Worm (Caenorhabditis elegans) whole organism, late embryonic: ENCODE measurements around the gene cisd-3.2.

Experiments
- C38D4.7 ChIP-seq: fragments of 200-800 bp; sonication (Bioruptor generic); optimal IDR thresholded peaks from 2 replicates; lab custom pipeline; 2018; ENCODE audit warnings: mild to moderate bottlenecking, missing genetic modification characterization, moderate library complexity, missing compliant biosample characterization
- F13H6.1 ChIP-seq: sonication (generic microtip); optimal IDR thresholded peaks from 2 replicates; lab custom pipeline; 2016; ENCODE audit warnings: missing genetic modification characterization, missing compliant biosample characterization
- K02D7.2 ChIP-seq: sonication (generic microtip); optimal IDR thresholded peaks from 2 replicates; lab custom pipeline; 2017; ENCODE audit warnings: mild to moderate bottlenecking, missing genetic modification characterization, missing compliant biosample characterization
- T23F11.4 ChIP-seq: fragments of 200-800 bp; sonication (Bioruptor generic); optimal IDR thresholded peaks from 2 replicates; lab custom pipeline; 2018; ENCODE audit warnings: mild to moderate bottlenecking, missing genetic modification characterization, missing compliant biosample characterization
- ahr-1 ChIP-seq: sonication (generic microtip); optimal IDR thresholded peaks from 2 replicates; lab custom pipeline; 2016; ENCODE audit warnings: missing genetic modification characterization, missing compliant biosample characterization
- ceh-18 ChIP-seq: sonication (generic microtip); optimal IDR thresholded peaks from 2 replicates; lab custom pipeline; 2016; ENCODE audit warnings: missing genetic modification characterization, missing compliant biosample characterization
- ceh-24 ChIP-seq: sonication (generic microtip); optimal IDR thresholded peaks from 2 replicates; lab custom pipeline; 2016; ENCODE audit warnings: mild to moderate bottlenecking, missing genetic modification characterization, missing compliant biosample characterization
- ceh-34 ChIP-seq: sonication (generic microtip); optimal IDR thresholded peaks from 2 replicates; lab custom pipeline; 2016; ENCODE audit warnings: mild to moderate bottlenecking, missing genetic modification characterization, missing compliant biosample characterization
- ceh-48 ChIP-seq: sonication (generic microtip); optimal IDR thresholded peaks from 2 replicates; lab custom pipeline; 2016; ENCODE audit warnings: missing genetic modification characterization, inconsistent platforms, missing compliant biosample characterization
- ceh-6 ChIP-seq: fragments of 200-800 bp; sonication (Bioruptor generic); optimal IDR thresholded peaks from 2 replicates; lab custom pipeline; 2018; ENCODE audit warnings: mild to moderate bottlenecking, missing genetic modification characterization, missing compliant biosample characterization
- ceh-9 ChIP-seq: sonication (generic microtip); optimal IDR thresholded peaks from 2 replicates; lab custom pipeline; 2016; ENCODE audit warnings: mild to moderate bottlenecking, missing genetic modification characterization, inconsistent platforms, missing compliant biosample characterization
- dmd-4 ChIP-seq: sonication (generic microtip); optimal IDR thresholded peaks from 2 replicates; lab custom pipeline; 2016; ENCODE audit warnings: borderline replicate concordance, missing genetic modification characterization, missing compliant biosample characterization
- elt-2 ChIP-seq: sonication (generic microtip); optimal IDR thresholded peaks from 2 replicates; lab custom pipeline; 2016; ENCODE audit warnings: missing genetic modification reagents, missing genetic modification characterization, missing compliant biosample characterization
- elt-4 ChIP-seq: sonication (generic microtip); optimal IDR thresholded peaks from 2 replicates; lab custom pipeline; 2016; ENCODE audit warnings: missing genetic modification characterization, missing compliant biosample characterization
- ets-4 ChIP-seq: sonication (generic microtip); optimal IDR thresholded peaks from 2 replicates; lab custom pipeline; 2016; ENCODE audit warnings: missing genetic modification characterization, missing compliant biosample characterization
- eyg-1 ChIP-seq: sonication (generic microtip); optimal IDR thresholded peaks from 2 replicates; lab custom pipeline; 2016; ENCODE audit warnings: missing genotype, missing genetic modification characterization, missing compliant biosample characterization
- fax-1 ChIP-seq: sonication (generic microtip); optimal IDR thresholded peaks from 2 replicates; lab custom pipeline; 2016; ENCODE audit warnings: missing genotype, missing genetic modification characterization, missing compliant biosample characterization
- fkh-6 ChIP-seq: sonication (generic microtip); optimal IDR thresholded peaks from 2 replicates; lab custom pipeline; 2016; ENCODE audit warnings: missing genetic modification characterization, missing compliant biosample characterization
- hlh-13 ChIP-seq: fragments of 200-800 bp; sonication (Bioruptor generic); optimal IDR thresholded peaks from 2 replicates; lab custom pipeline; 2018; ENCODE audit warnings: mild to moderate bottlenecking, missing genetic modification characterization, missing compliant biosample characterization
- hlh-15 ChIP-seq: sonication (generic microtip); optimal IDR thresholded peaks from 2 replicates; lab custom pipeline; 2016; ENCODE audit warnings: missing genetic modification characterization, missing compliant biosample characterization
- hlh-30 ChIP-seq: sonication (generic microtip); optimal IDR thresholded peaks from 2 replicates; lab custom pipeline; 2017; ENCODE audit warnings: antibody characterized with exemption, missing genetic modification characterization, missing compliant biosample characterization; ENCODE audit not compliant: insufficient read depth
- hlh-6 ChIP-seq: sonication (generic microtip); optimal IDR thresholded peaks from 2 replicates; lab custom pipeline; 2016; ENCODE audit warnings: missing genotype, missing genetic modification characterization, missing compliant biosample characterization
- hlh-8 ChIP-seq: sonication (generic microtip); optimal IDR thresholded peaks from 2 replicates; lab custom pipeline; 2016; ENCODE audit warnings: missing genotype, missing genetic modification characterization, missing compliant biosample characterization
- lim-6 ChIP-seq: sonication (generic microtip); optimal IDR thresholded peaks from 2 replicates; lab custom pipeline; 2016; ENCODE audit warnings: missing genetic modification characterization, missing compliant biosample characterization
- lin-11 ChIP-seq: fragments of 200-800 bp; sonication (Bioruptor generic); optimal IDR thresholded peaks from 2 replicates; lab custom pipeline; 2018; ENCODE audit warnings: mild to moderate bottlenecking, missing genetic modification characterization, missing compliant biosample characterization
- madf-2 ChIP-seq: sonication (generic microtip); optimal IDR thresholded peaks from 2 replicates; lab custom pipeline; 2017; ENCODE audit warnings: missing genetic modification characterization, missing compliant biosample characterization
- nhr-11 ChIP-seq: fragments of 150-350 bp; optimal IDR thresholded peaks from 2 replicates; lab custom pipeline; 2014; ENCODE audit warnings: missing biosample characterization, missing genetic modification characterization
- odd-2 ChIP-seq: sonication (generic microtip); optimal IDR thresholded peaks from 2 replicates; lab custom pipeline; 2017; ENCODE audit warnings: antibody characterized with exemption, mild to moderate bottlenecking, missing genetic modification characterization, missing compliant biosample characterization
- pag-3 ChIP-seq: sonication (generic microtip); optimal IDR thresholded peaks from 2 replicates; lab custom pipeline; 2016; ENCODE audit warnings: missing compliant biosample characterization, missing genetic modification characterization, borderline replicate concordance
- pax-1 ChIP-seq: fragments of 150-350 bp; optimal IDR thresholded peaks from 2 replicates; lab custom pipeline; 2014; ENCODE audit warnings: missing biosample characterization, missing genetic modification characterization
- pha-4 ChIP-seq: fragments of 150-350 bp; optimal IDR thresholded peaks from 2 replicates; lab custom pipeline; 2018; ENCODE audit warnings: missing biosample characterization, missing genetic modification reagents, missing genetic modification characterization
- pqm-1 ChIP-seq: sonication (generic microtip); optimal IDR thresholded peaks from 2 replicates; lab custom pipeline; 2016; ENCODE audit warnings: missing genetic modification characterization, missing compliant biosample characterization
- sox-2 ChIP-seq: fragments of 200-800 bp; sonication (Bioruptor generic); IDR thresholded peaks from 2 replicates; pipeline ENCODE4 v1.3.6; 2022; ENCODE audit warnings: missing genetic modification reagents, missing genetic modification characterization, missing compliant biosample characterization
- sox-4 ChIP-seq: sonication (generic microtip); optimal IDR thresholded peaks from 2 replicates; lab custom pipeline; 2017; ENCODE audit warnings: mild to moderate bottlenecking, missing genetic modification characterization, inconsistent platforms, missing compliant biosample characterization
- syd-9 ChIP-seq: sonication (generic microtip); optimal IDR thresholded peaks from 2 replicates; lab custom pipeline; 2016; ENCODE audit warnings: mild to moderate bottlenecking, missing genetic modification characterization, moderate library complexity, missing compliant biosample characterization
- ttx-3 ChIP-seq: sonication (generic microtip); optimal IDR thresholded peaks from 2 replicates; lab custom pipeline; 2016; ENCODE audit warnings: missing genetic modification reagents, missing genetic modification characterization, missing compliant biosample characterization
- unc-42 ChIP-seq: sonication (generic microtip); optimal IDR thresholded peaks from 2 replicates; lab custom pipeline; 2016; ENCODE audit warnings: missing genotype, missing genetic modification characterization, missing compliant biosample characterization
- zip-5 ChIP-seq: sonication (generic microtip); optimal IDR thresholded peaks from 2 replicates; lab custom pipeline; 2016; ENCODE audit warnings: missing genetic modification characterization, missing compliant biosample characterization
- ztf-16 ChIP-seq: sonication (generic microtip); optimal IDR thresholded peaks from 2 replicates; lab custom pipeline; 2017; ENCODE audit warnings: missing genetic modification characterization, missing compliant biosample characterization

Gene cisd-3.2

ce11 chrIII:1570006-1570405 is 29.7 kb downstream of the cisd-3.2 start, which contains the start of gene rep-1:
rep-1 (plus strand) TSS chrIII:1570306.
- no peak for TF ChIP-seq ceh-18 (tag; lab: Kevin White, UChicago)
- TF ChIP-seq sox-4, result no peak
- TF ChIP-seq eyg-1 (tag; lab: Kevin White, UChicago), result no peak
- no peak for TF ChIP-seq lim-6 (tag; lab: Kevin White, UChicago)
- TF ChIP-seq ceh-6 (GFP tag; lab: Kevin White, UChicago), result no peak
- no peak for TF ChIP-seq pha-4 (tag; lab: Kevin White, UChicago)
- TF ChIP-seq unc-42 (tag; lab: Kevin White, UChicago), result no peak
- TF ChIP-seq hlh-30, result no peak
- no peak for TF ChIP-seq F13H6.1 (tag; lab: Kevin White, UChicago)
- no peak for TF ChIP-seq elt-2 (tag; lab: Kevin White, UChicago)
- TF ChIP-seq ahr-1 (tag; lab: Kevin White, UChicago), result no peak
- no peak for TF ChIP-seq ttx-3 (tag; lab: Kevin White, UChicago)
- TF ChIP-seq lin-11 (tag; lab: Kevin White, UChicago), result no peak
- no peak for TF ChIP-seq hlh-8 (tag; lab: Kevin White, UChicago)
- no peak for TF ChIP-seq syd-9 (tag; lab: Kevin White, UChicago)
- no peak for TF ChIP-seq zip-5 (tag; lab: Kevin White, UChicago)
- TF ChIP-seq elt-4 (tag; lab: Kevin White, UChicago), result no peak
- TF ChIP-seq K02D7.2 (tag; lab: Kevin White, UChicago), result no peak
- no peak for TF ChIP-seq pag-3 (tag; lab: Kevin White, UChicago)
- no peak for TF ChIP-seq ceh-9 (tag; lab: Kevin White, UChicago)

- TF ChIP-seq ets-4 (tag; lab: Kevin White, UChicago), result no peak
- TF ChIP-seq elt-2 (tag; lab: Kevin White, UChicago), result no peak
- no peak for TF ChIP-seq pax-1 (tag; lab: Kevin White, UChicago)
- no peak for TF ChIP-seq sox-4
- TF ChIP-seq fkh-6 (tag; lab: Kevin White, UChicago), result no peak
- no peak for TF ChIP-seq nhr-11 (tag; lab: Kevin White, UChicago)
- TF ChIP-seq ceh-6 (GFP tag; lab: Kevin White, UChicago), result no peak
- TF ChIP-seq sox-2 (GFP tag; lab: Robert Waterston, UW), result no peak
- no peak for TF ChIP-seq ceh-24
- no peak for TF ChIP-seq syd-9 (tag; lab: Kevin White, UChicago)
- TF ChIP-seq ceh-34 (tag; lab: Kevin White, UChicago), result no peak
- no peak for TF ChIP-seq hlh-6
- TF ChIP-seq zip-5 (tag; lab: Kevin White, UChicago), result no peak
- no peak for TF ChIP-seq pqm-1
- TF ChIP-seq dmd-4 (tag; lab: Kevin White, UChicago), result no peak
- TF ChIP-seq T23F11.4 (GFP tag; lab: Kevin White, UChicago), result no peak
- TF ChIP-seq, all 69 proteins: peak for 0
Observed at ce11 chrIII:1575651-1576050, 35.4 kb downstream of the cisd-3.2 start.

ce11 chrIII:1576451-1576850 is 36.2 kb downstream of the cisd-3.2 start, which contains the start of gene Y22D7AL.7:
Y22D7AL.7 (plus strand) TSS chrIII:1576751.
- TF ChIP-seq hlh-13 (GFP tag; lab: Kevin White, UChicago), result no peak
- TF ChIP-seq ztf-16, result no peak
- TF ChIP-seq ceh-34 (tag; lab: Kevin White, UChicago), result no peak
- TF ChIP-seq C38D4.7 (GFP tag; lab: Kevin White, UChicago), result no peak
- TF ChIP-seq lim-6 (tag; lab: Kevin White, UChicago), result no peak
- TF ChIP-seq odd-2 (tag; lab: Kevin White, UChicago), result no peak
- no peak for TF ChIP-seq madf-2 (tag; lab: Kevin White, UChicago)
- TF ChIP-seq hlh-15 (tag; lab: Kevin White, UChicago), result no peak

DNA sequence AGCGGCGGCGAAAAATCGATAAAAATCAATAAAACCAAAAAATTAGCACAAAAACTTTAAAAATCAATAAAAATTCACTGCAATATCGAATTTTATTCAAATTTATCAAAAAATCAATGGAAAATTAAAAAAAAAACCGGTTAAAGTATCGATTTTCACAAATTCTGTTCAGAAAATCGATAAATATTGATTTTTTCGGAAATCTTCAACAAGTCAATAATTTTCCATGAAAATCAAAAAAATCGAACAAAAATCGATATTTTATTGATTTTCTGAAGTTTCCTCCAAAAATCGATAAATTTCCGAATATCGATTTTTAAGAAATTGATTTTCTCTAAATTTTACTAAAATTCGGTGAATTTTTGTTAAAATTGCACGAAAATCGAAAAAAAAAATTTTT is 38.3 kb downstream of the cisd-3.2 start:
- TF ChIP-seq ceh-48 (tag; lab: Kevin White, UChicago), result peak; percentile 59
- TF ChIP-seq fax-1 (tag; lab: Kevin White, UChicago), result no peak
